Worm (Caenorhabditis elegans) whole organism, L4 larva: ENCODE data around the gene C24A3.9.

ENCODE experiments used
- T20F7.1 ChIP-seq: fragments of 200-800 bp; sonication (Bioruptor generic); optimal IDR thresholded peaks from 2 replicates; lab custom pipeline; 2018; ENCODE audit warnings: mild to moderate bottlenecking, missing genetic modification characterization, missing compliant biosample characterization
- aly-2 ChIP-seq: sonication (generic microtip); optimal IDR thresholded peaks from 2 replicates; lab custom pipeline; 2018; ENCODE audit warnings: missing biosample characterization, missing genetic modification characterization
- ceh-20 ChIP-seq: fragments of 200-800 bp; sonication (Bioruptor generic); IDR thresholded peaks from 2 replicates; pipeline ENCODE4 v1.3.6; 2022; ENCODE audit warnings: missing genetic modification reagents, missing genetic modification characterization, missing compliant biosample characterization
- dmd-8 ChIP-seq: fragments of 200-800 bp; sonication (Bioruptor generic); IDR thresholded peaks from 2 replicates; pipeline ENCODE4 v1.3.6; 2022; ENCODE audit warnings: missing genetic modification characterization, missing compliant biosample characterization
- lin-15B ChIP-seq: fragments of 150-350 bp; sonication (generic microtip); optimal IDR thresholded peaks from 3 replicates; lab custom pipeline; 2014; ENCODE audit warnings: missing biosample characterization, missing genetic modification characterization
- lin-29 ChIP-seq: fragments of 200-800 bp; sonication (Bioruptor generic); IDR thresholded peaks from 2 replicates; pipeline ENCODE4 v1.3.6; 2022; ENCODE audit warnings: missing genetic modification reagents, missing genetic modification characterization, missing compliant biosample characterization
- mdl-1 ChIP-seq, 2 experiments: fragments of 150-350 bp in 1 of 2; sonication (generic microtip) in 1 of 2; optimal IDR thresholded peaks; 2 replicates each; lab custom pipeline; 2014 to 2017; ENCODE audit warnings: missing biosample characterization in 2 of 2, missing genetic modification characterization in 2 of 2
- nhr-42 ChIP-seq: fragments of 200-800 bp; sonication (Bioruptor generic); IDR thresholded peaks from 2 replicates; pipeline ENCODE4 v1.3.6; 2022; ENCODE audit warnings: missing genetic modification characterization, missing compliant biosample characterization
- pqm-1 ChIP-seq: sonication (generic microtip); optimal IDR thresholded peaks from 2 replicates; lab custom pipeline; 2017; ENCODE audit warnings: missing biosample characterization, missing genetic modification characterization
- skn-1 ChIP-seq: fragments of 150-350 bp; optimal IDR thresholded peaks from 2 replicates; lab custom pipeline; 2014; ENCODE audit warnings: missing biosample characterization, missing genetic modification characterization
- spr-1 ChIP-seq: sonication (generic microtip); optimal IDR thresholded peaks from 2 replicates; lab custom pipeline; 2016; ENCODE audit warnings: mild to moderate bottlenecking, missing genetic modification characterization, missing compliant biosample characterization
- zip-11 ChIP-seq: fragments of 200-800 bp; sonication (Bioruptor generic); IDR thresholded peaks from 2 replicates; pipeline ENCODE4 v1.3.6; 2022; ENCODE audit warnings: missing genetic modification characterization, missing compliant biosample characterization
- zip-2 ChIP-seq: fragments of 150-350 bp; optimal IDR thresholded peaks from 2 replicates; lab custom pipeline; 2014; ENCODE audit warnings: missing biosample characterization, missing genetic modification characterization

- no peak for TF ChIP-seq lin-15B
- TF ChIP-seq aly-2 (tag; lab: Kevin White, UChicago), result no peak
- TF ChIP-seq pqm-1, result no peak
- no peak for TF ChIP-seq zip-11 (GFP tag; lab: Robert Waterston, UW)
- no peak for TF ChIP-seq dmd-8 (GFP tag; lab: Robert Waterston, UW)
- TF ChIP-seq ceh-20 (GFP tag; lab: Robert Waterston, UW), result no peak
- no peak for TF ChIP-seq skn-1
- no peak for TF ChIP-seq spr-1 (tag; lab: Kevin White, UChicago)
- TF ChIP-seq mdl-1 (tag; optimal IDR thresholded peaks at IDR 0.05; lab: Kevin White, UChicago), result no peak
- no peak for TF ChIP-seq nhr-42 (GFP tag; lab: Robert Waterston, UW)
- TF ChIP-seq T20F7.1 (GFP tag; lab: Kevin White, UChicago), result no peak
- TF ChIP-seq zip-2 (tag; lab: Kevin White, UChicago), result no peak
- TF ChIP-seq lin-29, result no peak
Observed at ce11 chrX:9011471-9011870, 1.2 kb upstream of the C24A3.9 start.
